Fruit fly (Drosophila melanogaster): ENCODE data around the gene SpdS.
A peak's percentile ranks its signal among the peaks of the same experiment; 100 is the strongest.

Gene SpdS

DNA sequence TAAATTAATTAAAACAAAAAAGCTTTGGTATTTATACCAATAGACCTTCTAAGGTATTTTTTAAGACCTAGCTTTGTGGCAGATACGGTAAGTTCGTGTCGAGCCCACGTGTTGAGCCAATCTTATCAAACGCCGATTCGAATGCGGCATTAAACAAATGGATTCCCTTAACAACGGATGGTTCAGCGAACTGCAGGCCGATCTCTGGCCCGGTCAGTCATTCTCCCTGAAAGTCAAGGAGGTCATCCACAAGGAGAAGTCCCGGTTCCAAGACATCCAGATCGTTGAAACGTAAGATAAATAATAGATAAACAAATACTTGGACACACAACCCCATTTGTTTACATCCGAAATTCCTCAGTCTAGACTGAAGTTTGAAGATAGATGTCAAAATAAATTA lies at the start of gene SpdS:
Gene SpdS (plus strand): TSS at position 78 of the 400 bp plus-strand sequence.
- TF ChIP-seq cic (GFP tag; optimal IDR thresholded peaks at IDR 0.05) (no peak), Mnt (GFP tag; optimal IDR thresholded peaks at IDR 0.05) (peak; percentile 98)

DNA sequence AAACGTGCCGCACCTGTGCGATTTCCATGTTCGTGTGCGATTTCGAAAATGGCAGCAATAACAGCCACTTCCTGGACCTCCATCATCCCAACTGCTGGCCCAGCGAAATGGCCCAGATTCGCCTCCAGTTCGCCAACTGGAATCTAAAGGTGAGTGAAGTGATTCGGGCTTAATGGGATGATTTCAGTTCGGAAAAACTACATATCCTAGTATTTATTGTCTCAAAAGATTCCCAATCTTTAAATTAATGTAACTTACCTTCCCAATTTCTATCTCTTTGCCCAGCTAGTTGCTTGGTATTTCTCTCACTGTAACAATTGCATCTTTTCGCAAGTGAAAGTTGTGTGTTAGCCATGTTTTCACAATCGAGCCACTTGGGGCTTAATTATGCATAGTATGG lies 49.5 kb upstream of the SpdS start:
- TF ChIP-seq CG5204 (GFP tag; optimal IDR thresholded peaks at IDR 0.05) (no peak), cnc (optimal IDR thresholded peaks at IDR 0.05) (no peak), CG7045 (GFP tag; optimal IDR thresholded peaks at IDR 0.05) (no peak), CG7101 (tag; optimal IDR thresholded peaks at IDR 0.05) (no peak), Mnt (GFP tag; optimal IDR thresholded peaks at IDR 0.05) (no peak), bab1 (GFP tag; optimal IDR thresholded peaks at IDR 0.05) (no peak)

DNA sequence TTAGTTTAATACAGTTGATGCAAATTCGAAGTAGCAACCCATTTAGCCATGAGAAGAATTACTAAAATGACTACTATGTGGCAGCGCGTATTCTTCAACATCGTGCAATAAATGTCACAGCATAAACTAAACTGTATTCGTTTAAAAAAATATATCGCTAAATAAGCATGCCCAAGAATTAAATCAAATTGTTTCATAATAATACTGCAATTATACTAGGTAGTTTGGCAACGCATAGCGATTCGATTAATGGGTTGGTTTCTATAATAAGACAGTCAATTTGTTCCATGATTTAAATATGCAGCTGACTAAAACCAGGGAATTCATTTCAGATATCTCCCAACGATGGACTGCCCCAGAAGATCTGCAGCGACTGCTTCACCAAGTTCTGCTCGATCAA lies 48.3 kb upstream of the SpdS start, which contains the start of gene CG33654:
Gene CG33654 (minus strand): TSS at position 101 of the 400 bp plus-strand sequence.
- TF ChIP-seq ovo (GFP tag; optimal IDR thresholded peaks at IDR 0.05) (no peak), tj (GFP tag; optimal IDR thresholded peaks at IDR 0.05) (no peak), Crg-1 (GFP tag; optimal IDR thresholded peaks at IDR 0.05) (no peak), CG11617 (GFP tag; optimal IDR thresholded peaks at IDR 0.05) (no peak), CG5204 (GFP tag; optimal IDR thresholded peaks at IDR 0.05) (no peak), CG14711 (tag; optimal IDR thresholded peaks at IDR 0.05) (no peak), CG1620 (GFP tag; optimal IDR thresholded peaks at IDR 0.05) (no peak), kay (GFP tag; ENCODE audit: borderline replicate concordance) (no peak), Clk (GFP tag; optimal IDR thresholded peaks at IDR 0.05) (no peak)

DNA sequence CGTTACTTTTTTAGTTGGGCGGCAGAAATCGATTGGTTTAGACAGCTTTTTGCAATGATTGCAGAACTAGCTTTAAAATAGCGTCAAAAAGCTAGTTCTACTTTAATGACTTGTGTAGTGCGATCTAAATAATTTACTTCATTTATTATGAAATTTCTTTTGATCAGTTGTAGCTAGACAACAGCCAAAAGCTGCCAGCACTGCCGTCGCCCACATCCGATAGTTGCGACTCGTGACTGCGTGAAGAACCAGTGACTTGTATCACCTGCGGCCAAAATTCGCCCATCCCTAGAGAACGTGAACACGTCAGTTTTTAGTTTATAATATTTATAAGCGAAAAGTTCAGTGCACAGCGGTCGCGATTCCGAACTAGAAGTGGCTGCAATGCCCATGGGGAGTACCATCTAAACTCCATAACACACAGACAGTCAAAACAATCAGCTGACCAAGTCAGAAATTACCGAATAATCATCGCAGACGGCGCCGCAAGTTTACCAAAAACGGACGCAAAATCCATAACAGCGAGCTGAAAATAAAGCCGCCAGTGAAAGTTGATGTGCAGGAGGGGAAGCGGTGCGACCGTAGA lies 44.7 kb upstream of the SpdS start, which contains the start of gene P58IPK:
Gene P58IPK (plus strand): TSS at position 280 of the 586 bp plus-strand sequence.
- TF ChIP-seq CG7045 (GFP tag; optimal IDR thresholded peaks at IDR 0.05) (peak; percentile 10), Hr96 (GFP tag; optimal IDR thresholded peaks at IDR 0.05) (no peak), kay (GFP tag; ENCODE audit: borderline replicate concordance) (no peak), CG11617 (GFP tag; optimal IDR thresholded peaks at IDR 0.05) (peak; percentile 45), cic (GFP tag; optimal IDR thresholded peaks at IDR 0.05) (peak; percentile 46), CG33017 (tag; optimal IDR thresholded peaks at IDR 0.05) (peak; percentile 15), CG1620 (GFP tag; optimal IDR thresholded peaks at IDR 0.05) (peak; percentile 72), pad (GFP tag; optimal IDR thresholded peaks at IDR 0.05) (peak; percentile 51), toe (GFP tag; optimal IDR thresholded peaks at IDR 0.05) (peak; percentile 86), CG7101 (tag; optimal IDR thresholded peaks at IDR 0.05) (peak; percentile 53), Mnt (GFP tag; optimal IDR thresholded peaks at IDR 0.05) (peak; percentile 77), cnc (optimal IDR thresholded peaks at IDR 0.05) (no peak), CG14711 (tag; optimal IDR thresholded peaks at IDR 0.05) (peak; percentile 49), Clk (GFP tag; optimal IDR thresholded peaks at IDR 0.05) (peak; percentile 31), Crg-1 (GFP tag; optimal IDR thresholded peaks at IDR 0.05) (no peak), tj (GFP tag; optimal IDR thresholded peaks at IDR 0.05) (peak; percentile 41), bab1 (GFP tag; optimal IDR thresholded peaks at IDR 0.05) (peak; percentile 45), CG12768 (GFP tag; optimal IDR thresholded peaks at IDR 0.05) (peak; percentile 14)

DNA sequence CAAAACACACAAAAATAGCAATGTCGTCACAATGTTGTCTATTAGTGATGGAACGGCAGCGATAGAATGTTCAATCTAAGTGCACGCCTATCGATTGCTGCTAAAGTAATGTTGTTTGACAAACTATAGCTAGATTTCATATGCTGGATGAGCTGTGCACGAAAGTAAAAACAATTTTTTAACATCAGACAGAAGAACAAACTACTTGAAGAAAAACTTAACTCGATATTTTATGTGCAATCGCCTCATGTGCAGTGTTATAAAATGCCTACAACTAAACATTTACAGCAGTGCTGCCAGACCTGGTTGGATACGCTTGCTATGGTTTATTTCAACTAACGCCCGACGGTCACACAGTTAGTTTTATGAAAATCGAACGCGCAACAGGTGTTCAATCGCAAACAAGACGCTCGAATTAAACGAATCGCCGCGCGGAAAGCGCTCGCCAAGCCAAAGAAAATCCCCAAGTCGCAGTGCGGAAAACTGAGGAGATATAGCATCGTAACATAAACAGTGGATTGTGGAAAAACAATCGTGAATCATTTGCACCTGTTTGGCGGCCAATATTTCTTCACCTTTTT lies 40.4 kb upstream of the SpdS start, which contains the start of the genes bocks and CG8312:
Gene bocks (minus strand): TSS at position 51 of the 581 bp plus-strand sequence.
Gene CG8312 (plus strand): TSS at position 358 of the 581 bp plus-strand sequence.
- TF ChIP-seq Mnt (GFP tag; optimal IDR thresholded peaks at IDR 0.05) (peak; percentile 82), bab1 (GFP tag; optimal IDR thresholded peaks at IDR 0.05) (peak; percentile 83), cic (GFP tag; optimal IDR thresholded peaks at IDR 0.05) (peak; percentile 62), CG1620 (GFP tag; optimal IDR thresholded peaks at IDR 0.05) (peak; percentile 67), CG5204 (GFP tag; optimal IDR thresholded peaks at IDR 0.05) (no peak), CG7045 (GFP tag; optimal IDR thresholded peaks at IDR 0.05) (peak; percentile 39), toe (GFP tag; optimal IDR thresholded peaks at IDR 0.05) (peak; percentile 59), Crg-1 (GFP tag; optimal IDR thresholded peaks at IDR 0.05) (peak; percentile 88), CG11617 (GFP tag; optimal IDR thresholded peaks at IDR 0.05) (peak; percentile 43), pad (GFP tag; optimal IDR thresholded peaks at IDR 0.05) (peak; percentile 61), cnc (optimal IDR thresholded peaks at IDR 0.05) (no peak), tj (GFP tag; optimal IDR thresholded peaks at IDR 0.05) (peak; percentile 59), Hr96 (GFP tag; optimal IDR thresholded peaks at IDR 0.05) (no peak), CG12768 (GFP tag; optimal IDR thresholded peaks at IDR 0.05) (peak; percentile 55), ovo (GFP tag; optimal IDR thresholded peaks at IDR 0.05) (peak; percentile 38), CG7101 (tag; optimal IDR thresholded peaks at IDR 0.05) (peak; percentile 61), Clk (GFP tag; optimal IDR thresholded peaks at IDR 0.05) (peak; percentile 38), CG14711 (tag; optimal IDR thresholded peaks at IDR 0.05) (peak; percentile 65), kay (GFP tag; ENCODE audit: borderline replicate concordance) (no peak), CG33017 (tag; optimal IDR thresholded peaks at IDR 0.05) (peak; percentile 41)

DNA sequence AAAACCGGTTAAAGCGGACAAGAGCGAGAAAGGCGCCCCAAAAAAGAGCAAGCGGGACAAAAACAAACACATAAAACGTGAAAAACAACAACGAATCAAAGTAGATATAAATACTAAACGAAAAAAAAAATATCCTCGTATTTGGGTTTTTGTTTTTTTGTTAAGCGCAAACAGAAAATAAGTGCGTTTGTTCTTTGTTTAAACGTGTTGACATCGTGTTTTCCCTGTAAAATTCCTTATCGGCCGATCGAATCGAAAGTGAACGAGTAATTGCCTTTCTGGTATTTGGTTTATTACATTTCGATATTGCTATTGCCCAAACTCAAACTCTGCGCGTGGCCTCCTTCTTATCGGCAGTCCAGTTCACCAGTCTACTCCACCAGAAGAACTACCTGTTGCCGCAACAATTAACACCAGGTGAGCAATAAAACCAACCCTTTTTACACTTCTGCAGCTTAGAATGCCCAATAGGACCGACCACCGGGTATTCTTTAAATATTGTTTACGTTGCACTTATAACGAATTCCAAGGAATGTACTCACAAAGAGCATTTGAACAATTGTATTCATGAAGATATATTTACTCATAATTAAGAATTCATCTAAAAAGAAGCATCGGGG lies 39.6 kb upstream of the SpdS start:
- TF ChIP-seq kay (GFP tag; ENCODE audit: borderline replicate concordance) (no peak), Hr96 (GFP tag; optimal IDR thresholded peaks at IDR 0.05) (no peak), CG7045 (GFP tag; optimal IDR thresholded peaks at IDR 0.05) (no peak), CG5204 (GFP tag; optimal IDR thresholded peaks at IDR 0.05) (no peak), CG11617 (GFP tag; optimal IDR thresholded peaks at IDR 0.05) (no peak), CG12768 (GFP tag; optimal IDR thresholded peaks at IDR 0.05) (no peak), bab1 (GFP tag; optimal IDR thresholded peaks at IDR 0.05) (no peak), toe (GFP tag; optimal IDR thresholded peaks at IDR 0.05) (no peak), Crg-1 (GFP tag; optimal IDR thresholded peaks at IDR 0.05) (no peak), ovo (GFP tag; optimal IDR thresholded peaks at IDR 0.05) (no peak), tj (GFP tag; optimal IDR thresholded peaks at IDR 0.05) (no peak)

Data from whole organism, adult.